Worm (Caenorhabditis elegans) whole organism, L4/young adult: ENCODE results near the gene unc-1.

Experiments
- W03F9.2 ChIP-seq: fragments of 150-350 bp; optimal IDR thresholded peaks from 2 replicates; lab custom pipeline; 2014; ENCODE audit warnings: missing biosample characterization, missing genetic modification characterization
- him-1 ChIP-seq: sonication (generic microtip); optimal IDR thresholded peaks from 2 replicates; lab custom pipeline; 2016; ENCODE audit warnings: missing genotype, missing genetic modification reagents, missing genetic modification characterization, missing compliant biosample characterization

- no peak for TF ChIP-seq W03F9.2
- TF ChIP-seq him-1 (tag; lab: Kevin White, UChicago) = no peak
Observed at ce11 chrX:1053929-1054328, 8.3 kb downstream of the unc-1 start, which contains the start of gene ncs-3.
